Fruit fly (Drosophila melanogaster) whole organism, wandering third instar larva: ENCODE data around the gene hth.
A peak's percentile ranks its signal among the peaks of the same experiment; 100 is the strongest.

ENCODE experiments used
- Abd-B ChIP-seq: fragments of >200 bp; optimal IDR thresholded peaks from 2 replicates; lab custom pipeline; 2017; ENCODE audit warnings: missing biosample characterization, missing genetic modification characterization
- CrebA ChIP-seq: fragments of 200-800 bp; sonication (Bioruptor generic); optimal IDR thresholded peaks from 2 replicates; lab custom pipeline; 2016; ENCODE audit warnings: missing biosample characterization, mild to moderate bottlenecking, missing genetic modification characterization, borderline replicate concordance
- Hr78 ChIP-seq: fragments of >200 bp; optimal IDR thresholded peaks from 2 replicates; lab custom pipeline; 2017; ENCODE audit warnings: missing biosample characterization, missing genetic modification characterization
- Myc ChIP-seq: fragments of >200 bp; optimal IDR thresholded peaks from 2 replicates; lab custom pipeline; 2017
- h ChIP-seq: fragments of 200-800 bp; sonication (Bioruptor generic); optimal IDR thresholded peaks from 3 replicates; lab custom pipeline; 2016; ENCODE audit warnings: missing biosample characterization, mild to moderate bottlenecking, missing genetic modification characterization
- lola ChIP-seq: fragments of >200 bp; optimal IDR thresholded peaks from 2 replicates; lab custom pipeline; 2017; ENCODE audit warnings: missing biosample characterization, missing genetic modification characterization
- pan ChIP-seq: fragments of >200 bp; optimal IDR thresholded peaks from 2 replicates; lab custom pipeline; 2017
- psq ChIP-seq: fragments of 200-800 bp; sonication (Bioruptor generic); optimal IDR thresholded peaks from 3 replicates; lab custom pipeline; 2017; ENCODE audit warnings: missing biosample characterization, mild to moderate bottlenecking, missing genetic modification characterization, moderate library complexity
- usp ChIP-seq: fragments of >200 bp; optimal IDR thresholded peaks from 2 replicates; lab custom pipeline; 2017; ENCODE audit warnings: missing biosample characterization, missing genetic modification characterization

DNA sequence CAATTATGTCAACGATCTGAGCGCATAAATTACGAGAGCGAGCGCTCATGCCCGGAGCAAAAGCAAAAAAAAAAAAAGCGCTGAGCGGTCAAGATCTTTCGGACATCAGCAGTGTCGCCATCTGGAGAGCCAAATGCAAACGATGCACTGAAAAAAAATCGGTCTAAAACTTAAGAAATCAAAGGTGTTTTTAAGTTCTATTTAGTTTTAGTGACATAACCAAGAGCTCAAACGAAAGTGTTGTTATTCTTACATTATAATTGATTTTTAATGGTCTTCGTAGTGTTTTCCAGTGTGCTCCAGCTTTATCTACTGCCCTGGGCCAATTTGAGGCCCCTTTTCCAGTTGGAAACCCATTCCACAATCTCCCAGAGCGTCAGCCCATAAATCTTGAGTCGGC lies 9.4 kb downstream of the hth start:
- TF ChIP-seq Myc (lab: Kevin White, UChicago) (no peak), Hr78 (GFP tag; lab: Kevin White, UChicago) (no peak), CrebA (no peak), lola (GFP tag; lab: Kevin White, UChicago) (no peak), psq (GFP tag; lab: Kevin White, UChicago) (no peak), h (GFP tag; lab: Kevin White, UChicago) (peak; percentile 41), usp (GFP tag; lab: Kevin White, UChicago) (no peak), pan (lab: Kevin White, UChicago) (no peak), Abd-B (GFP tag; lab: Kevin White, UChicago) (no peak)
